Fruit fly (Drosophila melanogaster) whole organism, embryonic: ENCODE data around the gene CG31548.

ENCODE experiments used
- B-H1 ChIP-seq: fragments of 200-800 bp; sonication (Bioruptor generic); IDR thresholded peaks from 3 replicates; pipeline ENCODE4 v1.3.6; 2022; ENCODE audit warnings: missing biosample characterization, missing genetic modification characterization
- CG10147 ChIP-seq: fragments of 200-800 bp; sonication (Bioruptor generic); optimal IDR thresholded peaks from 2 replicates; lab custom pipeline; 2019; ENCODE audit warnings: missing biosample characterization, mild to moderate bottlenecking, missing genetic modification characterization, moderate library complexity
- CG10431 ChIP-seq: fragments of 200-800 bp; sonication (Bioruptor generic); optimal IDR thresholded peaks from 3 replicates; lab custom pipeline; 2018; ENCODE audit warnings: missing biosample characterization, mild to moderate bottlenecking, missing genetic modification characterization
- CG11504 ChIP-seq: fragments of 200-800 bp; sonication (Bioruptor generic); optimal IDR thresholded peaks from 3 replicates; lab custom pipeline; 2019; ENCODE audit warnings: missing biosample characterization, mild to moderate bottlenecking, missing genetic modification characterization, moderate library complexity
- CG11560 ChIP-seq: fragments of 200-800 bp; sonication (Bioruptor generic); IDR thresholded peaks from 3 replicates; pipeline ENCODE4 v1.3.6; 2022; ENCODE audit warnings: missing biosample characterization, missing genetic modification characterization
- CG14441 ChIP-seq: fragments of 200-800 bp; sonication (Bioruptor generic); IDR thresholded peaks from 2 replicates; pipeline ENCODE4 v1.3.6; 2022; ENCODE audit warnings: missing biosample characterization, missing genetic modification characterization
- CG14710 ChIP-seq: fragments of 200-800 bp; sonication (Bioruptor generic); optimal IDR thresholded peaks from 3 replicates; lab custom pipeline; 2019; ENCODE audit warnings: missing biosample characterization, mild to moderate bottlenecking, missing genetic modification characterization, moderate library complexity
- CG17328 ChIP-seq: fragments of 200-800 bp; sonication (Bioruptor generic); IDR thresholded peaks from 2 replicates; pipeline ENCODE4 v1.3.6; 2022; ENCODE audit warnings: missing biosample characterization, missing genetic modification characterization
- CG17829 ChIP-seq: fragments of 200-800 bp; optimal IDR thresholded peaks from 2 replicates; lab custom pipeline; 2019; ENCODE audit warnings: missing biosample characterization, mild to moderate bottlenecking, missing genetic modification characterization, moderate library complexity
- CG18262 ChIP-seq: fragments of 200-800 bp; optimal IDR thresholded peaks from 3 replicates; lab custom pipeline; 2019; ENCODE audit warnings: missing biosample characterization, mild to moderate bottlenecking, missing genetic modification characterization, moderate library complexity
- CG18599 ChIP-seq: fragments of 200-800 bp; sonication (Bioruptor generic); optimal IDR thresholded peaks from 3 replicates; lab custom pipeline; 2017; ENCODE audit warnings: missing biosample characterization, missing genetic modification characterization, mild to moderate bottlenecking, moderate library complexity, missing genetic modification reagents
- CG2116 ChIP-seq: fragments of 200-800 bp; sonication (Bioruptor generic); optimal IDR thresholded peaks from 3 replicates; lab custom pipeline; 2018; ENCODE audit warnings: missing biosample characterization, mild to moderate bottlenecking, missing genetic modification characterization
- CG2199 ChIP-seq: fragments of 200-800 bp; sonication (Bioruptor generic); IDR thresholded peaks from 3 replicates; pipeline ENCODE4 v1.3.6; 2022; ENCODE audit warnings: missing biosample characterization, missing genetic modification characterization
- CG2889 ChIP-seq: fragments of 200-800 bp; sonication (Bioruptor generic); IDR thresholded peaks from 3 replicates; pipeline ENCODE4 v1.3.6; 2022; ENCODE audit warnings: missing biosample characterization, missing genetic modification characterization
- CG3065 ChIP-seq: fragments of 200-800 bp; sonication (Bioruptor generic); optimal IDR thresholded peaks from 2 replicates; lab custom pipeline; 2016; ENCODE audit warnings: missing biosample characterization, missing genetic modification characterization
- CG3281 ChIP-seq: fragments of 200-800 bp; sonication (Bioruptor generic); optimal IDR thresholded peaks from 3 replicates; lab custom pipeline; 2017; ENCODE audit warnings: missing biosample characterization, mild to moderate bottlenecking, missing genetic modification characterization
- CG3847 ChIP-seq: fragments of 200-800 bp; sonication (Bioruptor generic); IDR thresholded peaks from 2 replicates; pipeline ENCODE4 v1.3.6; 2022; ENCODE audit warnings: missing biosample characterization, missing genetic modification characterization
- CG42726 ChIP-seq: fragments of 200-800 bp; sonication (Bioruptor generic); IDR thresholded peaks from 2 replicates; pipeline ENCODE4 v1.3.6; 2022; ENCODE audit warnings: missing biosample characterization, missing genetic modification characterization; ENCODE audit not compliant: partially characterized antibody
- CG4707 ChIP-seq: fragments of 200-800 bp; sonication (Bioruptor generic); optimal IDR thresholded peaks from 2 replicates; lab custom pipeline; 2018; ENCODE audit warnings: missing biosample characterization, mild to moderate bottlenecking, missing genetic modification characterization, moderate library complexity
- CG6272 ChIP-seq: fragments of 200-800 bp; sonication (Bioruptor generic); IDR thresholded peaks from 2 replicates; pipeline ENCODE4 v1.3.6; 2022; ENCODE audit warnings: missing biosample characterization, missing genetic modification characterization
- CG9727 ChIP-seq: fragments of 200-800 bp; sonication (Bioruptor generic); optimal IDR thresholded peaks from 3 replicates; lab custom pipeline; 2017; ENCODE audit warnings: missing biosample characterization, mild to moderate bottlenecking, missing genetic modification characterization
- CG9876 ChIP-seq: fragments of 200-800 bp; sonication (Bioruptor generic); optimal IDR thresholded peaks from 2 replicates; lab custom pipeline; 2016; ENCODE audit warnings: missing biosample characterization, missing genetic modification characterization
- D19B ChIP-seq: fragments of 200-800 bp; sonication (Bioruptor generic); optimal IDR thresholded peaks from 2 replicates; lab custom pipeline; 2017; ENCODE audit warnings: missing biosample characterization, mild to moderate bottlenecking, missing genetic modification characterization
- Dp ChIP-seq: fragments of 200-800 bp; sonication (Bioruptor generic); optimal IDR thresholded peaks from 2 replicates; lab custom pipeline; 2018; ENCODE audit warnings: missing biosample characterization, mild to moderate bottlenecking, missing genetic modification characterization, moderate library complexity
- Side ChIP-seq: fragments of 200-800 bp; sonication (Bioruptor generic); optimal IDR thresholded peaks from 2 replicates; lab custom pipeline; 2016; ENCODE audit warnings: missing biosample characterization, missing genetic modification characterization
- YL-1 ChIP-seq: fragments of 200-800 bp; sonication (Bioruptor generic); optimal IDR thresholded peaks from 3 replicates; lab custom pipeline; 2017; ENCODE audit warnings: missing biosample characterization, mild to moderate bottlenecking, missing genetic modification characterization
- croc ChIP-seq: fragments of 200-800 bp; sonication (Bioruptor generic); conservative IDR thresholded peaks from 3 replicates; pipeline ENCODE4 v1.3.6; 2022; ENCODE audit warnings: missing biosample characterization, missing genetic modification characterization
- dpn ChIP-seq, 2 experiments: fragments of 200-800 bp; sonication (Bioruptor generic); optimal IDR thresholded peaks; 3 replicates each; lab custom pipeline; 2016; ENCODE audit warnings: missing biosample characterization in 2 of 2, missing genetic modification characterization in 2 of 2
- eyg ChIP-seq: fragments of 200-800 bp; sonication (Bioruptor generic); optimal IDR thresholded peaks from 3 replicates; lab custom pipeline; 2016; ENCODE audit warnings: missing biosample characterization, missing genetic modification characterization
- grau ChIP-seq: fragments of 200-800 bp; optimal IDR thresholded peaks from 3 replicates; lab custom pipeline; 2019; ENCODE audit warnings: missing biosample characterization, mild to moderate bottlenecking, missing genetic modification characterization, moderate library complexity
- gt ChIP-seq: fragments of 200-800 bp; sonication (Bioruptor generic); IDR thresholded peaks from 2 replicates; pipeline ENCODE4 v1.3.6; 2022; ENCODE audit warnings: missing biosample characterization, missing genetic modification characterization
- lilli ChIP-seq: fragments of 200-800 bp; sonication (Bioruptor generic); optimal IDR thresholded peaks from 3 replicates; lab custom pipeline; 2016; ENCODE audit warnings: missing biosample characterization, missing genetic modification characterization
- nom ChIP-seq: fragments of 200-800 bp; sonication (Bioruptor generic); optimal IDR thresholded peaks from 2 replicates; lab custom pipeline; 2017; ENCODE audit warnings: missing biosample characterization, missing genetic modification characterization, mild to moderate bottlenecking, moderate library complexity, missing genetic modification reagents
- rib ChIP-seq: fragments of 200-800 bp; sonication (Bioruptor generic); IDR thresholded peaks from 2 replicates; pipeline ENCODE4 v1.3.6; 2022; ENCODE audit warnings: missing biosample characterization, missing genetic modification characterization
- slbo ChIP-seq: fragments of 200-800 bp; sonication (Bioruptor generic); IDR thresholded peaks from 2 replicates; pipeline ENCODE4 v1.3.6; 2022; ENCODE audit warnings: missing biosample characterization, missing genetic modification characterization
- sr ChIP-seq: fragments of 200-800 bp; sonication (Bioruptor generic); IDR thresholded peaks from 3 replicates; pipeline ENCODE4 v1.3.6; 2022; ENCODE audit warnings: missing biosample characterization, missing genetic modification characterization
- tin ChIP-seq: fragments of 200-800 bp; sonication (Bioruptor generic); optimal IDR thresholded peaks from 3 replicates; lab custom pipeline; 2016; ENCODE audit warnings: missing biosample characterization, missing genetic modification characterization
- wek ChIP-seq: fragments of 200-800 bp; sonication (Bioruptor generic); optimal IDR thresholded peaks from 3 replicates; lab custom pipeline; 2018; ENCODE audit warnings: missing biosample characterization, mild to moderate bottlenecking, missing genetic modification characterization, moderate library complexity

The CG31548 gene

DNA sequence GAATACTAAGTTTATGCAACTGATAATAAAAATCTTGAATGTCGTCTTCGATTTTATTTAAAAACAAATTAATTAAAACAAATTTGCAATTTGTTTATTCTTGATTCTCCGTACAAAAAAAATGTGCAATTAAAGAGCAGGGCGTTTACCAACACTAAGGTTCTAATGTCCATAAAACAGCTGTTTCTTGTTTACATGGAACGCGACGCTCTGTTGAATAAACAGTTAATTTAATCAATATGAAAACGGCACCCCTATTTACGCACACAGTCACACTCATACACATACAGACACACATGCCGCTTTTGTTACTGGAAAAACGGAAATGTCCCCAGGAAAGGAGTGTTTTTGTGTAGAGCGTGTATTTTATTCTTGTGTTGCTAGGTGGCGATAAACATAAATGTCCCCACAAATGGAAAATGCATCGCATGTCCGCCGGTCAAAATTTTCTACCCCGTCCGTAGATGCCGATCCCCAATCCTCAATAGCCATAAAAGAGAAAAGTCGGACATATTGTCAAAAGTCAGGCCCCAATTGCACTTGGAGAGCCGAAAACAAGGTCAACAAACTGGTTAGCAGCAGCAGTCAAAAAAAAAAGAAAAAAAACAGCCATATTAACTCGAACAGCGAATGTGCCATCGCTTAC lies 13.5 kb downstream of the CG31548 start (continued):
- TF ChIP-seq B-H1 (GFP tag; lab: Robert Waterston, UW) (no peak), nom (GFP tag; lab: Kevin White, UChicago) (peak; percentile 68), CG4707 (GFP tag; lab: Kevin White, UChicago) (peak; percentile 89), Side (GFP tag; lab: Kevin White, UChicago) (peak; percentile 77), CG17328 (GFP tag; lab: Robert Waterston, UW) (no peak), croc (GFP tag; lab: Robert Waterston, UW) (no peak; the same call in 2 of the 3 replicates), D19B (GFP tag; lab: Kevin White, UChicago) (no peak), YL-1 (peak; percentile 77), CG9727 (GFP tag; lab: Kevin White, UChicago) (peak; percentile 86), CG14441 (GFP tag; lab: Robert Waterston, UW) (no peak), dpn (GFP tag; optimal IDR thresholded peaks at IDR 0.05; lab: Kevin White, UChicago) (peak; percentile 47 to 72), CG10147 (GFP tag; lab: Kevin White, UChicago) (peak; percentile 65), CG2889 (GFP tag; lab: Robert Waterston, UW) (no peak), sr (GFP tag; lab: Robert Waterston, UW) (no peak), Dp (GFP tag; lab: Kevin White, UChicago) (no peak), CG17829 (tag; lab: Kevin White, UChicago) (peak; percentile 64), CG11504 (tag; lab: Kevin White, UChicago) (peak; percentile 72), eyg (GFP tag; lab: Kevin White, UChicago) (peak; percentile 83), grau (tag; lab: Kevin White, UChicago) (peak; percentile 49), wek (peak; percentile 89), CG3847 (GFP tag; lab: Robert Waterston, UW) (no peak), CG3065 (GFP tag; lab: Kevin White, UChicago) (peak; percentile 26), tin (GFP tag; lab: Kevin White, UChicago) (peak; percentile 56), CG18262 (tag; lab: Kevin White, UChicago) (peak; percentile 64), CG10431 (GFP tag; lab: Kevin White, UChicago) (peak; percentile 96), CG6272 (GFP tag; lab: Robert Waterston, UW) (no peak), lilli (GFP tag; lab: Kevin White, UChicago) (peak; percentile 55), CG18599 (peak; percentile 85), CG3281 (GFP tag; lab: Kevin White, UChicago) (peak; percentile 78), CG14710 (peak; percentile 79), CG11560 (no peak), CG9876 (GFP tag; lab: Kevin White, UChicago) (peak; percentile 51)

DNA sequence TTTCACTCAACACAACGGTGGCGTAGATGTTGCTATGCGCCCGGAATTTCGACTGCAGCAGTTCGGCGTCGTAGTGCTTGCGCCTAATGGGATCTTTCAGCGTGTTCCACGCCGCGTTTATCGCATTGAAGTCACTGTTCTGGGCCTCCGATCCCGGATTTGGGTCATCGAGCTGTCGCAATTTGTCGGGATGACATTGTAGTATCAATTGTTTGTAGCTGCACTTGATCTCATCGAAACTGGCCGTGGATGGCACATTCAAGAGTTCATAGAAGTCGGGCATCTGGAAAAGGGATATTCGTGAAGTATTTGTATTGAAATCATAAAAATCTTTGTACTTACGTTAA lies 14.3 kb downstream of the CG31548 start:
- TF ChIP-seq rib (GFP tag; lab: Robert Waterston, UW): 0 out of 2 replicates have a peak, but pooled peaks have one; percentile 41
- TF ChIP-seq slbo: no peak
- no peak for TF ChIP-seq gt (GFP tag; lab: Robert Waterston, UW)
- TF ChIP-seq CG2199 (GFP tag; lab: Robert Waterston, UW): 0 out of 3 replicates have a peak, but pooled peaks have one; percentile 32
- no peak for TF ChIP-seq CG2116 (GFP tag; lab: Kevin White, UChicago)
- 0 out of 2 replicates have a peak, but pooled peaks have one; percentile 0 for TF ChIP-seq CG42726 (GFP tag; lab: Robert Waterston, UW)
